Worm (Caenorhabditis elegans): ENCODE measurements around the gene hif-1.
A peak's percentile ranks its signal among the peaks of the same experiment; 100 is the strongest.

The hif-1 gene

ce11 chrV:20773647-20774046 is 6.6 kb upstream of the hif-1 start, which contains the start of gene F38A6.5:
TSS of gene F38A6.5 (minus strand) at chrV:20773747.
- TF ChIP-seq tab-1 (GFP tag; IDR thresholded peaks at IDR 0.05) = no peak
- TF ChIP-seq ztf-23 (GFP tag; IDR thresholded peaks at IDR 0.05) = no peak
- no peak for TF ChIP-seq ref-1 (GFP tag; conservative IDR thresholded peaks at IDR 0.05)
- TF ChIP-seq cog-1 (tag; optimal IDR thresholded peaks at IDR 0.05) = no peak
- TF ChIP-seq med-1 (GFP tag; optimal IDR thresholded peaks at IDR 0.05; ENCODE audit: insufficient read depth) = no peak
- TF ChIP-seq T22C8.4 (GFP tag; IDR thresholded peaks at IDR 0.05) = no peak
- TF ChIP-seq flt-1 (GFP tag; IDR thresholded peaks at IDR 0.05) = no peak
- no peak for TF ChIP-seq klf-2 (GFP tag; conservative IDR thresholded peaks at IDR 0.05)
- TF ChIP-seq ztf-29 (GFP tag; IDR thresholded peaks at IDR 0.05) = no peak

- TF ChIP-seq T22C8.4 (GFP tag; IDR thresholded peaks at IDR 0.05) (no peak), flt-1 (GFP tag; IDR thresholded peaks at IDR 0.05) (no peak), klf-2 (GFP tag; conservative IDR thresholded peaks at IDR 0.05) (no peak), ztf-23 (GFP tag; IDR thresholded peaks at IDR 0.05) (no peak), ztf-29 (GFP tag; IDR thresholded peaks at IDR 0.05) (no peak), cog-1 (tag; optimal IDR thresholded peaks at IDR 0.05) (no peak), tab-1 (GFP tag; IDR thresholded peaks at IDR 0.05) (no peak), ref-1 (GFP tag; conservative IDR thresholded peaks at IDR 0.05) (no peak), med-1 (GFP tag; optimal IDR thresholded peaks at IDR 0.05; ENCODE audit: insufficient read depth) (no peak)
Observed at ce11 chrV:20775269-20775668, 4.9 kb upstream of the hif-1 start, which contains the start of gene F38A6.4. TSS of gene F38A6.4 (minus strand) at chrV:20775369.

- TF ChIP-seq ztf-29 (GFP tag; IDR thresholded peaks at IDR 0.05) (no peak), klf-2 (GFP tag; conservative IDR thresholded peaks at IDR 0.05) (no peak), T22C8.4 (GFP tag; IDR thresholded peaks at IDR 0.05) (no peak), med-1 (GFP tag; optimal IDR thresholded peaks at IDR 0.05; ENCODE audit: insufficient read depth) (no peak), ref-1 (GFP tag; conservative IDR thresholded peaks at IDR 0.05) (no peak), flt-1 (GFP tag; IDR thresholded peaks at IDR 0.05) (no peak), cog-1 (tag; optimal IDR thresholded peaks at IDR 0.05) (no peak), tab-1 (GFP tag; IDR thresholded peaks at IDR 0.05) (no peak), ztf-23 (GFP tag; IDR thresholded peaks at IDR 0.05) (no peak)
Observed at ce11 chrV:20776761-20777160, 3.4 kb upstream of the hif-1 start.

ce11 chrV:20778257-20778697 is 1.9 kb upstream of the hif-1 start:
- TF ChIP-seq med-1 (GFP tag; optimal IDR thresholded peaks at IDR 0.05; ENCODE audit: insufficient read depth) (no peak), klf-2 (GFP tag; conservative IDR thresholded peaks at IDR 0.05) (no peak), T22C8.4 (GFP tag; IDR thresholded peaks at IDR 0.05) (no peak), ztf-23 (GFP tag; IDR thresholded peaks at IDR 0.05) (0 out of 2 replicates have a peak, but pooled peaks have one; percentile 5), ref-1 (GFP tag; conservative IDR thresholded peaks at IDR 0.05) (no peak), cog-1 (tag; optimal IDR thresholded peaks at IDR 0.05) (peak; percentile 87), flt-1 (GFP tag; IDR thresholded peaks at IDR 0.05) (peak; percentile 51; the same call in 1 of the 2 replicates), tab-1 (GFP tag; IDR thresholded peaks at IDR 0.05) (no peak), ztf-29 (GFP tag; IDR thresholded peaks at IDR 0.05) (no peak)

ce11 chrV:20778886-20779285 is 1.3 kb upstream of the hif-1 start:
- TF ChIP-seq flt-1 (GFP tag; IDR thresholded peaks at IDR 0.05) = no peak

- TF ChIP-seq ztf-23 (GFP tag; IDR thresholded peaks at IDR 0.05) = no peak
- TF ChIP-seq T22C8.4 (GFP tag; IDR thresholded peaks at IDR 0.05) = no peak
- TF ChIP-seq ztf-29 (GFP tag; IDR thresholded peaks at IDR 0.05) = no peak
- TF ChIP-seq ref-1 (GFP tag; conservative IDR thresholded peaks at IDR 0.05) = no peak
- no peak for TF ChIP-seq med-1 (GFP tag; optimal IDR thresholded peaks at IDR 0.05; ENCODE audit: insufficient read depth)
- TF ChIP-seq flt-1 (GFP tag; IDR thresholded peaks at IDR 0.05) = no peak
- no peak for TF ChIP-seq tab-1 (GFP tag; IDR thresholded peaks at IDR 0.05)
- no peak for TF ChIP-seq cog-1 (tag; optimal IDR thresholded peaks at IDR 0.05)
- no peak for TF ChIP-seq klf-2 (GFP tag; conservative IDR thresholded peaks at IDR 0.05)
Observed at ce11 chrV:20779707-20780346, 380 bp upstream of the hif-1 start.

ce11 chrV:20781346-20781952 is 1.2 kb downstream of the hif-1 start:
- TF ChIP-seq tab-1 (GFP tag; IDR thresholded peaks at IDR 0.05) (no peak), med-1 (GFP tag; optimal IDR thresholded peaks at IDR 0.05; ENCODE audit: insufficient read depth) (no peak), ref-1 (GFP tag; conservative IDR thresholded peaks at IDR 0.05) (no peak), ztf-29 (GFP tag; IDR thresholded peaks at IDR 0.05) (no peak), flt-1 (GFP tag; IDR thresholded peaks at IDR 0.05) (no peak), T22C8.4 (GFP tag; IDR thresholded peaks at IDR 0.05) (no peak), klf-2 (GFP tag; conservative IDR thresholded peaks at IDR 0.05) (no peak), cog-1 (tag; optimal IDR thresholded peaks at IDR 0.05) (no peak), ztf-23 (GFP tag; IDR thresholded peaks at IDR 0.05) (no peak)

ce11 chrV:20782188-20782587 is 2.0 kb downstream of the hif-1 start:
- no peak for TF ChIP-seq flt-1 (GFP tag; IDR thresholded peaks at IDR 0.05)
- no peak for TF ChIP-seq klf-2 (GFP tag; conservative IDR thresholded peaks at IDR 0.05)
- TF ChIP-seq med-1 (GFP tag; optimal IDR thresholded peaks at IDR 0.05; ENCODE audit: insufficient read depth) = no peak
- TF ChIP-seq cog-1 (tag; optimal IDR thresholded peaks at IDR 0.05) = no peak
- no peak for TF ChIP-seq ref-1 (GFP tag; conservative IDR thresholded peaks at IDR 0.05)
- TF ChIP-seq ztf-29 (GFP tag; IDR thresholded peaks at IDR 0.05) = no peak
- TF ChIP-seq tab-1 (GFP tag; IDR thresholded peaks at IDR 0.05) = no peak
- no peak for TF ChIP-seq ztf-23 (GFP tag; IDR thresholded peaks at IDR 0.05)
- no peak for TF ChIP-seq T22C8.4 (GFP tag; IDR thresholded peaks at IDR 0.05)

ce11 chrV:20783642-20784041 is 3.4 kb downstream of the hif-1 start:
- no peak for TF ChIP-seq klf-2 (GFP tag; conservative IDR thresholded peaks at IDR 0.05)
- TF ChIP-seq tab-1 (GFP tag; IDR thresholded peaks at IDR 0.05) = no peak
- TF ChIP-seq T22C8.4 (GFP tag; IDR thresholded peaks at IDR 0.05) = no peak
- no peak for TF ChIP-seq cog-1 (tag; optimal IDR thresholded peaks at IDR 0.05)
- no peak for TF ChIP-seq flt-1 (GFP tag; IDR thresholded peaks at IDR 0.05)
- TF ChIP-seq ref-1 (GFP tag; conservative IDR thresholded peaks at IDR 0.05) = no peak
- no peak for TF ChIP-seq ztf-29 (GFP tag; IDR thresholded peaks at IDR 0.05)
- no peak for TF ChIP-seq ztf-23 (GFP tag; IDR thresholded peaks at IDR 0.05)
- no peak for TF ChIP-seq med-1 (GFP tag; optimal IDR thresholded peaks at IDR 0.05; ENCODE audit: insufficient read depth)

Measured in whole organism, midembryonic.